Fruit fly (Drosophila melanogaster) whole organism, adult: ENCODE measurements around the gene CG14232.

Experiments
- CG33017 ChIP-seq: fragments of 200-800 bp; sonication (Bioruptor generic); optimal IDR thresholded peaks from 2 replicates; lab custom pipeline; 2018; ENCODE audit warnings: missing biosample characterization, mild to moderate bottlenecking, missing genetic modification characterization, moderate library complexity
- Crg-1 ChIP-seq: fragments of 200-800 bp; sonication (Bioruptor generic); optimal IDR thresholded peaks from 2 replicates; lab custom pipeline; 2016; ENCODE audit warnings: missing biosample characterization, missing genetic modification characterization
- cic ChIP-seq: fragments of 200-800 bp; sonication (Bioruptor generic); optimal IDR thresholded peaks from 2 replicates; lab custom pipeline; 2017; ENCODE audit warnings: missing biosample characterization, mild to moderate bottlenecking, missing genetic modification characterization, moderate library complexity
- cnc ChIP-seq, 2 experiments: fragments of >200 bp; optimal IDR thresholded peaks; 2 replicates each; lab custom pipeline; 2017
- kay ChIP-seq: fragments of 200-800 bp; sonication (Bioruptor generic); peaks from one replicate; lab custom pipeline; 2016; ENCODE audit warnings: missing biosample characterization, missing genetic modification characterization, borderline replicate concordance
- pad ChIP-seq: fragments of 200-800 bp; sonication (Bioruptor generic); optimal IDR thresholded peaks from 3 replicates; lab custom pipeline; 2017; ENCODE audit warnings: missing biosample characterization, missing genetic modification characterization, mild to moderate bottlenecking, moderate library complexity, missing genetic modification reagents

- TF ChIP-seq cic (GFP tag; lab: Kevin White, UChicago) (no peak), CG33017 (tag; lab: Kevin White, UChicago) (no peak), cnc (optimal IDR thresholded peaks at IDR 0.05; lab: Kevin White, UChicago) (no peak), pad (GFP tag; lab: Kevin White, UChicago) (no peak), Crg-1 (GFP tag; lab: Kevin White, UChicago) (no peak), kay (GFP tag; lab: Kevin White, UChicago) (no peak)
Measured at dm6 chrX:19717041-19717440, 13.0 kb upstream of the CG14232 start.
